Fruit fly (Drosophila melanogaster) whole organism, embryonic: ENCODE measurements around the gene CG12009.

ENCODE experiments used
- CG11696 ChIP-seq: fragments of 200-800 bp; sonication (Bioruptor generic); IDR thresholded peaks from 2 replicates; pipeline ENCODE4 v1.3.6; 2022; ENCODE audit warnings: missing biosample characterization, missing genetic modification characterization
- CG12942 ChIP-seq: fragments of 200-800 bp; sonication (Bioruptor generic); optimal IDR thresholded peaks from 3 replicates; lab custom pipeline; 2016; ENCODE audit warnings: missing biosample characterization, missing genetic modification characterization
- CG17328 ChIP-seq: fragments of 200-800 bp; sonication (Bioruptor generic); IDR thresholded peaks from 2 replicates; pipeline ENCODE4 v1.3.6; 2022; ENCODE audit warnings: missing biosample characterization, missing genetic modification characterization
- CG8478 ChIP-seq: fragments of >200 bp; optimal IDR thresholded peaks from 2 replicates; lab custom pipeline; 2018
- Dp ChIP-seq: fragments of 200-800 bp; sonication (Bioruptor generic); optimal IDR thresholded peaks from 2 replicates; lab custom pipeline; 2018; ENCODE audit warnings: missing biosample characterization, mild to moderate bottlenecking, missing genetic modification characterization, moderate library complexity
- Lpt ChIP-seq: fragments of >200 bp; optimal IDR thresholded peaks from 2 replicates; lab custom pipeline; 2018; ENCODE audit warnings: missing biosample characterization, missing genetic modification characterization
- Poxn ChIP-seq: fragments of 200-800 bp; sonication (Bioruptor generic); IDR thresholded peaks from 2 replicates; pipeline ENCODE4 v1.3.6; 2022; ENCODE audit warnings: missing biosample characterization, missing genetic modification characterization

DNA sequence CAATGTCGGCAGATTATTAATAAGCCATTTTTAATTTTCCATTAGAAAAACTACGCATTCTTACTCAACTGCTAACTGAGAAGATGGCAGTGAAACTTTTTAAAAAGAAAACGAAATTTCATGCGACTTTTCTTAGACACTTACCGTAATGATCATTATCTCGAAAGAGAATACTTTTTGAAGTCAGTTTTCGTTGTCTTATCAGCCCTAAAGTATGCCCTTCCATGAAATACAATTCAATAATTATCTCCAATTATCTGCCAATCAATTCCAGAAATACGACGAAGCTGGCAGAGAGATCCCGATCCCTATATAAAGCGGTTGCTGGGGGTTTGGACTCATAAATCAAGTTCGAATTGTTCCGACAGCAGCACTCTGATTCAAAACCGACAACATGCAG is 25.2 kb downstream of the CG12009 start, which contains the start of gene Drsl5:
- TF ChIP-seq CG17328 (GFP tag; lab: Robert Waterston, UW) (no peak), CG8478 (lab: Kevin White, UChicago) (no peak), Dp (GFP tag; lab: Kevin White, UChicago) (no peak), Lpt (no peak), CG12942 (no peak), Poxn (no peak), CG11696 (GFP tag; lab: Robert Waterston, UW) (no peak)
